Fruit fly (Drosophila melanogaster) whole organism: ENCODE results near the gene sau.

Experiments used
- CG8478 ChIP-seq: fragments of >200 bp; optimal IDR thresholded peaks from 2 replicates; lab custom pipeline; 2018; ENCODE audit warnings: inconsistent platforms
- Dll ChIP-seq: fragments of >200 bp; optimal IDR thresholded peaks from 2 replicates; lab custom pipeline; 2017
- EcR ChIP-seq, 2 experiments: fragments of >200 bp; optimal IDR thresholded peaks; 2 replicates each; lab custom pipeline; 2017; ENCODE audit warnings: missing biosample characterization in 2 of 2, missing genetic modification characterization in 2 of 2, missing genetic modification reagents in 2 of 2
- pan ChIP-seq: fragments of >200 bp; optimal IDR thresholded peaks from 2 replicates; lab custom pipeline; 2017
- psq ChIP-seq: fragments of >200 bp; optimal IDR thresholded peaks from 2 replicates; lab custom pipeline; 2017

- TF ChIP-seq pan (lab: Kevin White, UChicago) (no peak), CG8478 (lab: Kevin White, UChicago) (no peak), psq (no peak), EcR (GFP tag; optimal IDR thresholded peaks at IDR 0.05; lab: Kevin White, UChicago) (no peak), Dll (lab: Kevin White, UChicago) (no peak)
Observed at dm6 chr2L:2221649-2222150, 4.4 kb upstream of the sau start.
